Worm (Caenorhabditis elegans) whole organism, late embryonic: Measurements from ENCODE around the gene Y46G5A.14.
A peak's percentile ranks its signal among the peaks of the same experiment; 100 is the strongest.

Experiments
- C38D4.7 ChIP-seq: fragments of 200-800 bp; sonication (Bioruptor generic); optimal IDR thresholded peaks from 2 replicates; lab custom pipeline; 2018; ENCODE audit warnings: mild to moderate bottlenecking, missing genetic modification characterization, moderate library complexity, missing compliant biosample characterization
- F13H6.1 ChIP-seq: sonication (generic microtip); optimal IDR thresholded peaks from 2 replicates; lab custom pipeline; 2016; ENCODE audit warnings: missing genetic modification characterization, missing compliant biosample characterization
- dve-1 ChIP-seq: sonication (generic microtip); optimal IDR thresholded peaks from 2 replicates; lab custom pipeline; 2017; ENCODE audit warnings: antibody characterized with exemption, mild to moderate bottlenecking, missing genetic modification characterization, missing compliant biosample characterization
- fkh-10 ChIP-seq: fragments of 150-350 bp; optimal IDR thresholded peaks from 2 replicates; lab custom pipeline; 2014; ENCODE audit warnings: missing biosample characterization, missing genetic modification reagents, missing genetic modification characterization
- hlh-8 ChIP-seq: sonication (generic microtip); optimal IDR thresholded peaks from 2 replicates; lab custom pipeline; 2016; ENCODE audit warnings: missing genotype, missing genetic modification characterization, missing compliant biosample characterization
- unc-3 ChIP-seq, 2 experiments: fragments of 200-800 bp in 1 of 2; sonication (Bioruptor generic) in 1 of 2; sonication (generic microtip) in 1 of 2; conservative IDR thresholded peaks in 1 of 2; optimal IDR thresholded peaks in 1 of 2; 2 replicates each; pipeline versions ENCODE4 v1.3.6 to Lab custom; 2016 to 2022; ENCODE audit warnings: missing compliant biosample characterization in 2 of 2, missing genetic modification characterization in 2 of 2, missing genetic modification reagents in 1 of 2
- unc-55 ChIP-seq: sonication (generic microtip); optimal IDR thresholded peaks from 2 replicates; lab custom pipeline; 2017; ENCODE audit warnings: missing biosample characterization, missing genetic modification reagents, missing genetic modification characterization
- unc-86 ChIP-seq: sonication (generic microtip); optimal IDR thresholded peaks from 2 replicates; lab custom pipeline; 2016; ENCODE audit warnings: missing genetic modification characterization, missing compliant biosample characterization
- zip-5 ChIP-seq: sonication (generic microtip); optimal IDR thresholded peaks from 2 replicates; lab custom pipeline; 2016; ENCODE audit warnings: missing genetic modification characterization, missing compliant biosample characterization

- no peak for TF ChIP-seq fkh-10
- no peak for TF ChIP-seq dve-1 (tag; lab: Kevin White, UChicago)
- no peak for TF ChIP-seq unc-86
- no peak for TF ChIP-seq F13H6.1 (tag; lab: Kevin White, UChicago)
- no peak for TF ChIP-seq unc-3 (GFP tag; conservative IDR thresholded peaks at IDR 0.05; lab: Robert Waterston, UW)
- no peak for TF ChIP-seq unc-3 (tag; optimal IDR thresholded peaks at IDR 0.05; lab: Kevin White, UChicago)
- no peak for TF ChIP-seq unc-55
- no peak for TF ChIP-seq zip-5 (tag; lab: Kevin White, UChicago)
- peak; percentile 29 for TF ChIP-seq C38D4.7 (GFP tag; lab: Kevin White, UChicago)
- TF ChIP-seq hlh-8 (tag; lab: Kevin White, UChicago): no peak
Measured at ce11 chrII:12787831-12788248, 13.3 kb downstream of the Y46G5A.14 start, which contains the start of gene alkb-7.
